Fruit fly (Drosophila melanogaster) whole organism, embryonic: Measurements from ENCODE around the gene uif.

Experiments
- B-H2 ChIP-seq: fragments of 200-800 bp; sonication (Bioruptor generic); optimal IDR thresholded peaks from 2 replicates; lab custom pipeline; 2018; ENCODE audit warnings: missing biosample characterization, mild to moderate bottlenecking, missing genetic modification characterization
- CG1024 ChIP-seq: fragments of 200-800 bp; sonication (Bioruptor generic); IDR thresholded peaks from 2 replicates; pipeline ENCODE4 v1.3.6; 2022; ENCODE audit warnings: missing biosample characterization, missing genetic modification characterization
- CG10959 ChIP-seq: fragments of 200-800 bp; sonication (Bioruptor generic); IDR thresholded peaks from 2 replicates; pipeline ENCODE4 v1.3.6; 2022; ENCODE audit warnings: missing biosample characterization, missing genetic modification characterization
- CG13287 ChIP-seq: fragments of 200-800 bp; sonication (Bioruptor generic); IDR thresholded peaks from 2 replicates; pipeline ENCODE4 v1.3.6; 2022; ENCODE audit warnings: missing biosample characterization, missing genetic modification characterization; ENCODE audit not compliant: partially characterized antibody
- CG14667 ChIP-seq: fragments of 200-800 bp; sonication (Bioruptor generic); IDR thresholded peaks from 2 replicates; pipeline ENCODE4 v1.3.6; 2022; ENCODE audit warnings: missing biosample characterization, missing genetic modification characterization
- CG1602 ChIP-seq: fragments of 200-800 bp; sonication (Bioruptor generic); optimal IDR thresholded peaks from 3 replicates; lab custom pipeline; 2016; ENCODE audit warnings: missing biosample characterization, missing genetic modification characterization
- CG16813 ChIP-seq: fragments of 200-800 bp; sonication (Bioruptor generic); IDR thresholded peaks from 3 replicates; pipeline ENCODE4 v1.3.6; 2022; ENCODE audit warnings: missing biosample characterization, missing genetic modification characterization; ENCODE audit not compliant: partially characterized antibody
- CG16863 ChIP-seq: fragments of 200-800 bp; sonication (Bioruptor generic); optimal IDR thresholded peaks from 3 replicates; lab custom pipeline; 2016; ENCODE audit warnings: missing biosample characterization, missing genetic modification characterization
- CG17568 ChIP-seq: fragments of 200-800 bp; sonication (Bioruptor generic); optimal IDR thresholded peaks from 2 replicates; lab custom pipeline; 2018; ENCODE audit warnings: missing biosample characterization, mild to moderate bottlenecking, missing genetic modification characterization, moderate library complexity
- CG1792 ChIP-seq: fragments of 200-800 bp; sonication (Bioruptor generic); optimal IDR thresholded peaks from 2 replicates; lab custom pipeline; 2016; ENCODE audit warnings: missing biosample characterization, missing genetic modification characterization
- CG18011 ChIP-seq: fragments of 200-800 bp; sonication (Bioruptor generic); optimal IDR thresholded peaks from 2 replicates; lab custom pipeline; 2017; ENCODE audit warnings: missing biosample characterization, missing genetic modification characterization, mild to moderate bottlenecking, moderate library complexity, missing genotype
- CG18619 ChIP-seq: fragments of 200-800 bp; sonication (Bioruptor generic); optimal IDR thresholded peaks from 3 replicates; lab custom pipeline; 2017; ENCODE audit warnings: missing biosample characterization, mild to moderate bottlenecking, missing genetic modification characterization
- CG30020 ChIP-seq: fragments of 200-800 bp; optimal IDR thresholded peaks from 2 replicates; lab custom pipeline; 2019; ENCODE audit warnings: missing biosample characterization, mild to moderate bottlenecking, missing genetic modification characterization, moderate library complexity
- CG32772 ChIP-seq: fragments of 200-800 bp; sonication (Bioruptor generic); IDR thresholded peaks from 2 replicates; pipeline ENCODE4 v1.3.6; 2022; ENCODE audit warnings: missing biosample characterization, missing genetic modification characterization
- CG3281 ChIP-seq: fragments of 200-800 bp; sonication (Bioruptor generic); optimal IDR thresholded peaks from 3 replicates; lab custom pipeline; 2017; ENCODE audit warnings: missing biosample characterization, mild to moderate bottlenecking, missing genetic modification characterization
- CG4360 ChIP-seq: fragments of 200-800 bp; sonication (Bioruptor generic); IDR thresholded peaks from 2 replicates; pipeline ENCODE4 v1.3.6; 2022; ENCODE audit warnings: missing biosample characterization, missing genetic modification characterization
- CG43689 ChIP-seq: fragments of 200-800 bp; sonication (Bioruptor generic); IDR thresholded peaks from 2 replicates; pipeline ENCODE4 v1.3.6; 2022; ENCODE audit warnings: missing biosample characterization, missing genetic modification characterization
- CG4617 ChIP-seq: fragments of 200-800 bp; sonication (Bioruptor generic); optimal IDR thresholded peaks from 3 replicates; lab custom pipeline; 2016; ENCODE audit warnings: missing biosample characterization, missing genetic modification characterization, borderline replicate concordance
- CG7357 ChIP-seq: fragments of 200-800 bp; sonication (Bioruptor generic); IDR thresholded peaks from 3 replicates; pipeline ENCODE4 v1.3.6; 2022; ENCODE audit warnings: missing biosample characterization, missing genetic modification characterization
- Dip2 ChIP-seq: fragments of 200-800 bp; sonication (Bioruptor generic); IDR thresholded peaks from 2 replicates; pipeline ENCODE4 v1.3.6; 2022; ENCODE audit warnings: missing biosample characterization, missing genetic modification characterization
- ERR ChIP-seq: fragments of 200-800 bp; sonication (Bioruptor generic); optimal IDR thresholded peaks from 2 replicates; lab custom pipeline; 2016; ENCODE audit warnings: missing biosample characterization, missing genetic modification characterization
- Fer2 ChIP-seq: fragments of 200-800 bp; sonication (Bioruptor generic); optimal IDR thresholded peaks from 2 replicates; lab custom pipeline; 2018; ENCODE audit warnings: missing biosample characterization, mild to moderate bottlenecking, missing genetic modification characterization, moderate library complexity
- HLHmδ ChIP-seq: fragments of 200-800 bp; sonication (Bioruptor generic); optimal IDR thresholded peaks from 2 replicates; lab custom pipeline; 2018; ENCODE audit warnings: missing biosample characterization, mild to moderate bottlenecking, missing genetic modification characterization, moderate library complexity
- Hand ChIP-seq: fragments of 200-800 bp; sonication (Bioruptor generic); optimal IDR thresholded peaks from 2 replicates; lab custom pipeline; 2017; ENCODE audit warnings: mild to moderate bottlenecking, missing biosample characterization, missing genetic modification reagents, missing genetic modification characterization
- Jarid2 ChIP-seq: fragments of 200-800 bp; sonication (Bioruptor generic); optimal IDR thresholded peaks from 3 replicates; lab custom pipeline; 2017; ENCODE audit warnings: mild to moderate bottlenecking, missing biosample characterization, missing genetic modification reagents, missing genetic modification characterization
- Kr ChIP-seq: fragments of 200-800 bp; sonication (Bioruptor generic); optimal IDR thresholded peaks from 2 replicates; lab custom pipeline; 2017; ENCODE audit warnings: missing biosample characterization, mild to moderate bottlenecking, missing genetic modification characterization
- MBD-R2 ChIP-seq: fragments of 200-800 bp; sonication (Bioruptor generic); IDR thresholded peaks from 2 replicates; pipeline ENCODE4 v1.3.6; 2022; ENCODE audit warnings: missing biosample characterization, missing genetic modification characterization
- NK7.1 ChIP-seq: fragments of 200-800 bp; sonication (Bioruptor generic); optimal IDR thresholded peaks from 3 replicates; lab custom pipeline; 2016; ENCODE audit warnings: missing biosample characterization, missing genetic modification characterization
- Rfx ChIP-seq: fragments of 200-800 bp; sonication (Bioruptor generic); IDR thresholded peaks from 2 replicates; pipeline ENCODE4 v1.3.6; 2022; ENCODE audit warnings: missing biosample characterization, missing genetic modification characterization
- Spps ChIP-seq: fragments of 200-800 bp; sonication (Bioruptor generic); optimal IDR thresholded peaks from 2 replicates; lab custom pipeline; 2018; ENCODE audit warnings: missing biosample characterization, mild to moderate bottlenecking, missing genetic modification characterization
- amos ChIP-seq: fragments of 200-800 bp; sonication (Bioruptor generic); IDR thresholded peaks from 2 replicates; pipeline ENCODE4 v1.3.6; 2022; ENCODE audit warnings: missing biosample characterization, missing genetic modification characterization; ENCODE audit not compliant: partially characterized antibody
- bowl ChIP-seq: fragments of 200-800 bp; sonication (Bioruptor generic); IDR thresholded peaks from 2 replicates; pipeline ENCODE4 v1.3.6; 2022; ENCODE audit warnings: missing biosample characterization, missing genetic modification characterization
- crol ChIP-seq: fragments of 200-800 bp; sonication (Bioruptor generic); IDR thresholded peaks from 2 replicates; pipeline ENCODE4 v1.3.6; 2022; ENCODE audit warnings: missing biosample characterization, missing genetic modification characterization
- cwo ChIP-seq: fragments of 200-800 bp; sonication (Bioruptor generic); optimal IDR thresholded peaks from 3 replicates; lab custom pipeline; 2017; ENCODE audit warnings: missing biosample characterization, missing genetic modification characterization, mild to moderate bottlenecking, moderate library complexity, missing genetic modification reagents
- da ChIP-seq: fragments of 200-800 bp; sonication (Bioruptor generic); optimal IDR thresholded peaks from 2 replicates; lab custom pipeline; 2016; ENCODE audit warnings: missing biosample characterization, missing genetic modification characterization
- gcm ChIP-seq: fragments of 200-800 bp; sonication (Bioruptor generic); optimal IDR thresholded peaks from 2 replicates; lab custom pipeline; 2019; ENCODE audit warnings: missing biosample characterization, mild to moderate bottlenecking, missing genetic modification characterization, moderate library complexity
- gro ChIP-seq: fragments of 200-800 bp; sonication (Bioruptor generic); optimal IDR thresholded peaks from 2 replicates; lab custom pipeline; 2016; ENCODE audit warnings: missing biosample characterization, missing genetic modification characterization
- gt ChIP-seq: fragments of 200-800 bp; sonication (Bioruptor generic); IDR thresholded peaks from 2 replicates; pipeline ENCODE4 v1.3.6; 2022; ENCODE audit warnings: missing biosample characterization, missing genetic modification characterization
- ind ChIP-seq: fragments of 200-800 bp; sonication (Bioruptor generic); optimal IDR thresholded peaks from 3 replicates; lab custom pipeline; 2016; ENCODE audit warnings: missing biosample characterization, missing genetic modification characterization
- inv ChIP-seq: fragments of 200-800 bp; sonication (Bioruptor generic); IDR thresholded peaks from 2 replicates; pipeline ENCODE4 v1.3.6; 2022; ENCODE audit warnings: missing biosample characterization, missing genetic modification characterization; ENCODE audit not compliant: partially characterized antibody
- jing ChIP-seq: fragments of 200-800 bp; sonication (Bioruptor generic); optimal IDR thresholded peaks from 2 replicates; lab custom pipeline; 2018; ENCODE audit warnings: missing biosample characterization, mild to moderate bottlenecking, missing genetic modification characterization
- kah ChIP-seq: fragments of 200-800 bp; sonication (Bioruptor generic); optimal IDR thresholded peaks from 2 replicates; lab custom pipeline; 2018; ENCODE audit warnings: missing biosample characterization, mild to moderate bottlenecking, missing genetic modification characterization
- lov ChIP-seq, 2 experiments: fragments of 200-800 bp in 1 of 2; fragments of >200 bp in 1 of 2; sonication (Bioruptor generic) in 1 of 2; IDR thresholded peaks in 1 of 2; optimal IDR thresholded peaks in 1 of 2; 2 replicates in 1 of 2; 3 replicates in 1 of 2; pipeline versions ENCODE4 v1.3.6 to Lab custom; 2017 to 2022; ENCODE audit warnings: missing biosample characterization in 1 of 2, missing genetic modification characterization in 1 of 2
- pros ChIP-seq: fragments of 200-800 bp; sonication (Bioruptor generic); optimal IDR thresholded peaks from 3 replicates; lab custom pipeline; 2019; ENCODE audit warnings: missing biosample characterization, mild to moderate bottlenecking, missing genetic modification characterization, moderate library complexity
- pzg ChIP-seq: fragments of 200-800 bp; sonication (Bioruptor generic); optimal IDR thresholded peaks from 3 replicates; lab custom pipeline; 2018; ENCODE audit warnings: missing biosample characterization, mild to moderate bottlenecking, missing genetic modification characterization, moderate library complexity
- scrt ChIP-seq: fragments of 200-800 bp; sonication (Bioruptor generic); optimal IDR thresholded peaks from 2 replicates; lab custom pipeline; 2018; ENCODE audit warnings: missing biosample characterization, mild to moderate bottlenecking, missing genetic modification characterization, moderate library complexity
- toy ChIP-seq: fragments of 200-800 bp; sonication (Bioruptor generic); IDR thresholded peaks from 2 replicates; pipeline ENCODE4 v1.3.6; 2022; ENCODE audit warnings: missing biosample characterization, missing genetic modification characterization
- vvl ChIP-seq: fragments of 200-800 bp; sonication (Bioruptor generic); IDR thresholded peaks from 2 replicates; pipeline ENCODE4 v1.3.6; 2022; ENCODE audit warnings: missing biosample characterization, missing genetic modification characterization

The uif gene

DNA sequence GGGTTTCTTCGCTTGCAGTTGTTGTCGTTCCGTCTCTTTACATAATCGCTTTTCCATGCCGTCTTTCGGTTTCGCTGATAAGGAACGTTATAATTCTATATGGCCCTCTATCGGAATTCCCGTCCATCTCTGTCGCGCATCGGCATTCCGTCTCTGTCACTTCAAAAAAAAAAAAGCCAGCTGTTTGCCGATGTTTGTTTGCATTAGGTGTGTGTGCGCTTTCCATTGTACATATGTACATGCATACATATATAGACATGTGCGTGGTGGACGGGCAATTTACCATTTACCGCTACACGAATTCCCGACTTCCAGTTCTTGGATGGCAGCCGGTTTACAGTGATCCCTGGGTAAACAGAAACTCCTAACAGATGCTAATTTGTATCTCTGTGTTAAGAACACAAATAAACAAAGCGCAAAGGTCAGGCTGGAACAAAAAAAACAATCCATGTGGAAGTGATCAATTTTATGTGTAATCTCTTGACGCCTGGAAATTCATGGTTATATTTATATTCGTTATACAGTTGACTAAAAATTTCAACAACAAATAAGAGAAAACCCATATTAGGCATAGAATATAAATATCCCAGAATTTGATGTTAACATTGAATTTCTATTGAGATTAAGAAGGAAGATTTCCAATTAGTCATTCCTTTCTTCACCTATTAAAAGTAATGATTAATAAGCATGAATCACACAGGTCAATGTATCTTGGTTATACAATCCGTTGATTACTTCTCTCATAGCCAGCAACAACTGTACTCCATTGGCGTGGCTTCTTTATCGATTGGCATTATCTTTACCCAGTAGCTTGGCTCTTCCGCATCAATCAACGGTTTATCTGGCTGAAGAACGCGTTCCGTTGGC is 33.1 kb upstream of the uif start (continued):
- TF ChIP-seq CG32772 (peak; percentile 78), CG13287 (GFP tag; lab: Robert Waterston, UW) (no peak), Fer2 (no peak), gt (0 out of 2 replicates have a peak, but pooled peaks have one; percentile 12), kah (GFP tag; lab: Kevin White, UChicago) (no peak), gro (GFP tag; lab: Kevin White, UChicago) (no peak), toy (GFP tag; lab: Robert Waterston, UW) (no peak), vvl (GFP tag; lab: Robert Waterston, UW) (no peak), amos (GFP tag; lab: Robert Waterston, UW) (no peak), da (no peak), jing (GFP tag; lab: Kevin White, UChicago) (no peak), CG14667 (GFP tag; lab: Robert Waterston, UW) (no peak), CG3281 (GFP tag; lab: Kevin White, UChicago) (peak; percentile 33), CG16813 (no peak), Kr (peak; percentile 66), ERR (no peak), inv (GFP tag; lab: Robert Waterston, UW) (no peak), Jarid2 (no peak), Hand (GFP tag; lab: Kevin White, UChicago) (no peak), CG1602 (GFP tag; lab: Kevin White, UChicago) (no peak), bowl (no peak), pros (GFP tag; lab: Kevin White, UChicago) (peak; percentile 20), Rfx (peak; percentile 40; the same call in 1 of the 2 replicates), Dip2 (no peak), scrt (GFP tag; lab: Kevin White, UChicago) (no peak), CG16863 (peak; percentile 46), CG1792 (GFP tag; lab: Kevin White, UChicago) (peak; percentile 30), CG18619 (GFP tag; lab: Kevin White, UChicago) (no peak), CG18011 (no peak), CG7357 (GFP tag; lab: Robert Waterston, UW) (no peak; the same call in 2 of the 3 replicates), pzg (GFP tag; lab: Kevin White, UChicago) (no peak), CG1024 (GFP tag; lab: Robert Waterston, UW) (peak; percentile 36; the same call in 1 of the 2 replicates), CG10959 (GFP tag; lab: Robert Waterston, UW) (no peak), MBD-R2 (GFP tag; lab: Robert Waterston, UW) (0 out of 2 replicates have a peak, but pooled peaks have one; percentile 6), Spps (tag; lab: Kevin White, UChicago) (no peak), crol (GFP tag; lab: Robert Waterston, UW) (no peak), B-H2 (GFP tag; lab: Kevin White, UChicago) (no peak), CG43689 (no peak), CG4617 (GFP tag; lab: Kevin White, UChicago) (no peak), ind (peak; percentile 18), CG4360 (GFP tag; lab: Robert Waterston, UW) (peak; percentile 29; the same call in 1 of the 2 replicates), lov (optimal IDR thresholded peaks at IDR 0.05; lab: Kevin White, UChicago) (no peak), lov (GFP tag; IDR thresholded peaks at IDR 0.05; lab: Robert Waterston, UW) (peak; percentile 81; the same call in 1 of the 3 replicates), CG17568 (GFP tag; lab: Kevin White, UChicago) (peak; percentile 6), NK7.1 (GFP tag; lab: Kevin White, UChicago) (no peak), cwo (GFP tag; lab: Kevin White, UChicago) (no peak), HLHmδ (peak; percentile 57), CG30020 (no peak), gcm (GFP tag; lab: Kevin White, UChicago) (peak; percentile 56)
